Worm (Caenorhabditis elegans): ENCODE data around the gene sqd-1.

sqd-1 gene

DNA sequence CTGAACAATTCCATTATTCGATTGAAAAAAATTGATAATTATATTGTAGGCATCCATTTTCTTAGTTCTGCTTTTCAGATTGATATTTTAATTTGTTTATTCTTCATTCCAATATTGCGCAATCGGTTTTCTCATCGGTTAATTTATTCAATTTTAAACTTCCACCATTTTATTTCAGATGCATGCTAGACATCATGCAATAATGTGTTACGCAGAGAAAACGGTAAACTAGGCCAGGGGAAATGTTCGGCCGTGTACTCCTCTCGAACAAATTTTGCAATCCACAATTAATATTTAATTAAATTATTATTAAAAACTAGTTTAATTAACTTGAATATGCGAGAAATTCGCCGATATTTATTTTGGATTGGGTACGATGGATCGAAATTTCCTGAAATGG lies 2.3 kb upstream of the sqd-1 start, which contains the start of gene Y73B6BL.29 (continued):
- peak; percentile 42 for TF ChIP-seq nhr-48 (tag; optimal IDR thresholded peaks at IDR 0.05)
- TF ChIP-seq F49E8.2 (tag; optimal IDR thresholded peaks at IDR 0.05; ENCODE audit: borderline replicate concordance) = peak; percentile 81
- TF ChIP-seq zfp-2 (tag; optimal IDR thresholded peaks at IDR 0.05) = peak; percentile 88
- TF ChIP-seq F44E2.7 (GFP tag; IDR thresholded peaks at IDR 0.05) = no peak
- peak; percentile 90 for TF ChIP-seq sdz-12 (GFP tag; optimal IDR thresholded peaks at IDR 0.05)
- peak; percentile 85 for TF ChIP-seq aha-1 (tag)
- no peak for TF ChIP-seq nhr-25 (tag; optimal IDR thresholded peaks at IDR 0.05; ENCODE audit: borderline replicate concordance, insufficient read depth)
- TF ChIP-seq lin-38 (GFP tag; IDR thresholded peaks at IDR 0.05) = peak; percentile 86
- TF ChIP-seq lin-1 (GFP tag; IDR thresholded peaks at IDR 0.05) = peak; percentile 29; the same call in 1 of the 2 replicates
- no peak for TF ChIP-seq nhr-42 (GFP tag; IDR thresholded peaks at IDR 0.05)
- no peak for TF ChIP-seq unc-39 (tag; optimal IDR thresholded peaks at IDR 0.05)
- TF ChIP-seq hlh-30 (tag; optimal IDR thresholded peaks at IDR 0.05; ENCODE audit: insufficient read depth) = peak; percentile 68
- peak; percentile 76; the same call in 1 of the 2 replicates for TF ChIP-seq tra-1 (GFP tag; IDR thresholded peaks at IDR 0.05)
- TF ChIP-seq skn-1 (tag; optimal IDR thresholded peaks at IDR 0.05) = no peak
- TF ChIP-seq madf-9 (GFP tag; conservative IDR thresholded peaks at IDR 0.05) = peak; percentile 86
- TF ChIP-seq ceh-32 (tag; optimal IDR thresholded peaks at IDR 0.05; ENCODE audit: poor library complexity) = peak; percentile 58
- no peak for TF ChIP-seq fos-1 (tag; optimal IDR thresholded peaks at IDR 0.05)
- no peak for TF ChIP-seq gei-8 (GFP tag; optimal IDR thresholded peaks at IDR 0.05)
- TF ChIP-seq nhr-77 (tag; optimal IDR thresholded peaks at IDR 0.05) = no peak
- peak; percentile 88 for TF ChIP-seq mep-1 (tag; optimal IDR thresholded peaks at IDR 0.05)
- TF ChIP-seq lin-29 (GFP tag; IDR thresholded peaks at IDR 0.05) = no peak
- no peak for TF ChIP-seq lin-39 (tag; optimal IDR thresholded peaks at IDR 0.05)
- peak; percentile 78; the same call in 1 of the 2 replicates for TF ChIP-seq pha-4 (GFP tag; IDR thresholded peaks at IDR 0.05)
- peak; percentile 14 for TF ChIP-seq pha-4 (tag; optimal IDR thresholded peaks at IDR 0.05)
- TF ChIP-seq hmg-1.1 (GFP tag; IDR thresholded peaks at IDR 0.05) = peak; percentile 74
- TF ChIP-seq nhr-41 (GFP tag; IDR thresholded peaks at IDR 0.05) = no peak
- no peak for TF ChIP-seq zip-11 (GFP tag; IDR thresholded peaks at IDR 0.05)
- TF ChIP-seq lir-3 (tag; optimal IDR thresholded peaks at IDR 0.05) = peak; percentile 35
- TF ChIP-seq F37D6.2 (tag; optimal IDR thresholded peaks at IDR 0.05) = peak; percentile 76
- TF ChIP-seq madf-5 (GFP tag; IDR thresholded peaks at IDR 0.05) = no peak
- peak; percentile 78 for TF ChIP-seq dmd-6 (GFP tag; IDR thresholded peaks at IDR 0.05)
- no peak for TF ChIP-seq mxl-2 (GFP tag; conservative IDR thresholded peaks at IDR 0.05)
- TF ChIP-seq nhr-102 (tag; optimal IDR thresholded peaks at IDR 0.05) = peak; percentile 85
- no peak for TF ChIP-seq ceh-82 (tag; optimal IDR thresholded peaks at IDR 0.05)
- TF ChIP-seq arid-1 (GFP tag; conservative IDR thresholded peaks at IDR 0.05) = peak; percentile 72
- peak; percentile 82 for TF ChIP-seq dmd-9 (GFP tag; IDR thresholded peaks at IDR 0.05)
- TF ChIP-seq ceh-20 (GFP tag; IDR thresholded peaks at IDR 0.05) = no peak
- peak; percentile 93 for TF ChIP-seq ceh-44 (GFP tag; IDR thresholded peaks at IDR 0.05)
- no peak for TF ChIP-seq zag-1 (tag; optimal IDR thresholded peaks at IDR 0.05)
- TF ChIP-seq Y75B8A.6 (GFP tag; IDR thresholded peaks at IDR 0.05) = no peak
- TF ChIP-seq mxl-3 (GFP tag; optimal IDR thresholded peaks at IDR 0.05) = peak; percentile 51
- peak in 1 of 2 experiments; percentile 44 for TF ChIP-seq mdl-1 (tag; optimal IDR thresholded peaks at IDR 0.05)
- peak; percentile 96 for TF ChIP-seq nhr-6 (tag; optimal IDR thresholded peaks at IDR 0.05)
- no peak for TF ChIP-seq daf-19 (GFP tag; conservative IDR thresholded peaks at IDR 0.05)
- TF ChIP-seq lin-13 (GFP tag; optimal IDR thresholded peaks at IDR 0.05) = peak; percentile 35
- no peak for TF ChIP-seq nhr-11 (tag; optimal IDR thresholded peaks at IDR 0.05)
- TF ChIP-seq T20F7.1 (GFP tag; optimal IDR thresholded peaks at IDR 0.05) = peak; percentile 71
- TF ChIP-seq ZK546.5 (tag; optimal IDR thresholded peaks at IDR 0.05) = peak; percentile 43 to 51
- peak; percentile 94 for TF ChIP-seq duxl-1 (tag; optimal IDR thresholded peaks at IDR 0.05; ENCODE audit: poor library complexity)
- TF ChIP-seq php-3 (GFP tag; IDR thresholded peaks at IDR 0.05) = no peak
- TF ChIP-seq nhr-111 (GFP tag; optimal IDR thresholded peaks at IDR 0.05) = no peak
